Fruit fly (Drosophila melanogaster) S2 (cell line): Measurements from ENCODE around the gene Adss.

Experiments
- CG8478 ChIP-seq: fragments of >200 bp; optimal IDR thresholded peaks from 2 replicates; lab custom pipeline; 2018
- CTCF ChIP-seq, 2 experiments: fragments of >200 bp; optimal IDR thresholded peaks; 2 replicates each; lab custom pipeline; 2018

- TF ChIP-seq CG8478 (lab: Kevin White, UChicago) (no peak), CTCF (optimal IDR thresholded peaks at IDR 0.05; lab: Kevin White, UChicago) (no peak)
Measured at dm6 chr3R:20833664-20834063, 3.3 kb upstream of the Adss start.
